Worm (Caenorhabditis elegans): ENCODE data around the gene R07A4.2.

DNA sequence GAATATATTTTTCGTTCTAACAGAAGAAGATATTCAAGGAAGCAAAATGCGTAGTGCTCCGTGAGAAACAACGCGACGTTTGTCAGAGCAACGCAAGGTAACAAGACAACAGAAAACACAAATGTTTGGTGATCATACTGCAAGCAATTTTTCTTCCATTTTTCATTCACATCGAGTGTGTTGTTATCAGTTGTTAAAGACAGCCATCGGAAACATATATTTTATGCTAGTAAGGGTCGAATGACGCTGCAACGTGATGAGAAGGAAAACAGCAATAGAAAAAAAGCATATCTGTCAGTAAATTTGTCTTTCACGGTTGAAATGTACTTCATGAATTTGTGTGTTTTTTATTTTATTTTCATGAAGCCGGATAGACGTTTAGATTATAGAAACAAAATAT lies 1.9 kb upstream of the R07A4.2 start:
- no peak for TF ChIP-seq hlh-12 (tag; optimal IDR thresholded peaks at IDR 0.05)
- TF ChIP-seq ztf-3 (GFP tag; optimal IDR thresholded peaks at IDR 0.05), result no peak
- TF ChIP-seq F49E8.2 (tag; optimal IDR thresholded peaks at IDR 0.05; ENCODE audit: insufficient read depth), result no peak
- TF ChIP-seq ceh-58 (GFP tag; IDR thresholded peaks at IDR 0.05), result no peak
- TF ChIP-seq F37B4.10 (GFP tag; IDR thresholded peaks at IDR 0.05), result no peak
- no peak for TF ChIP-seq zfh-2 (GFP tag; conservative IDR thresholded peaks at IDR 0.05)
- no peak for TF ChIP-seq cebp-1 (GFP tag; IDR thresholded peaks at IDR 0.05)
- TF ChIP-seq cebp-1 (tag; optimal IDR thresholded peaks at IDR 0.05), result no peak
- TF ChIP-seq F39B2.1 (GFP tag; IDR thresholded peaks at IDR 0.05), result no peak
- TF ChIP-seq snpc-4 (GFP tag; optimal IDR thresholded peaks at IDR 0.05), result no peak
- TF ChIP-seq snpc-4 (tag; optimal IDR thresholded peaks at IDR 0.05), result no peak
- TF ChIP-seq F57C9.4 (tag; optimal IDR thresholded peaks at IDR 0.05), result no peak
- no peak for TF ChIP-seq T07F8.4 (tag; optimal IDR thresholded peaks at IDR 0.05)

All from whole organism, young adult.